Fruit fly (Drosophila melanogaster) whole organism, pupa: ENCODE results near the gene Rph.
A peak's percentile ranks its signal among the peaks of the same experiment; 100 is the strongest.

Source experiments
- CG10348 ChIP-seq: fragments of 200-800 bp; sonication (Bioruptor generic); IDR thresholded peaks from 2 replicates; pipeline ENCODE4 v1.3.6; 2022; ENCODE audit warnings: missing biosample characterization, missing genetic modification characterization
- CG13204 ChIP-seq: fragments of 200-800 bp; sonication (Bioruptor generic); optimal IDR thresholded peaks from 2 replicates; lab custom pipeline; 2018; ENCODE audit warnings: missing biosample characterization, mild to moderate bottlenecking, missing genetic modification characterization, moderate library complexity
- CG17806 ChIP-seq: fragments of 200-800 bp; sonication (Bioruptor generic); optimal IDR thresholded peaks from 2 replicates; lab custom pipeline; 2018; ENCODE audit warnings: missing biosample characterization, mild to moderate bottlenecking, missing genetic modification characterization, moderate library complexity
- CG32121 ChIP-seq: fragments of 200-800 bp; sonication (Bioruptor generic); IDR thresholded peaks from 2 replicates; pipeline ENCODE4 v1.3.6; 2022; ENCODE audit warnings: missing biosample characterization, missing genetic modification characterization
- CG34367 ChIP-seq: fragments of 200-800 bp; sonication (Bioruptor generic); optimal IDR thresholded peaks from 2 replicates; lab custom pipeline; 2018; ENCODE audit warnings: missing biosample characterization, mild to moderate bottlenecking, missing genetic modification characterization
- CG4496 ChIP-seq: fragments of 200-800 bp; sonication (Bioruptor generic); IDR thresholded peaks from 3 replicates; pipeline ENCODE4 v1.3.6; 2022; ENCODE audit warnings: missing biosample characterization, missing genetic modification characterization
- D1 ChIP-seq: fragments of 200-800 bp; sonication (Bioruptor generic); optimal IDR thresholded peaks from 2 replicates; lab custom pipeline; 2018; ENCODE audit warnings: missing biosample characterization, mild to moderate bottlenecking, missing genetic modification characterization, moderate library complexity
- EcR ChIP-seq: fragments of 200-800 bp; sonication (Bioruptor generic); optimal IDR thresholded peaks from 3 replicates; lab custom pipeline; 2019; ENCODE audit warnings: missing biosample characterization, missing genetic modification characterization, mild to moderate bottlenecking, moderate library complexity, missing genetic modification reagents
- Ets98B ChIP-seq: fragments of 200-800 bp; sonication (Bioruptor generic); IDR thresholded peaks from 2 replicates; pipeline ENCODE4 v1.3.6; 2022; ENCODE audit warnings: missing biosample characterization, missing genetic modification characterization
- Pif1A ChIP-seq: fragments of 200-800 bp; sonication (Bioruptor generic); optimal IDR thresholded peaks from 3 replicates; lab custom pipeline; 2016; ENCODE audit warnings: missing biosample characterization, missing genetic modification characterization
- Snoo ChIP-seq: fragments of 200-800 bp; sonication (Bioruptor generic); optimal IDR thresholded peaks from 3 replicates; lab custom pipeline; 2017; ENCODE audit warnings: missing biosample characterization, mild to moderate bottlenecking, missing genetic modification characterization, inconsistent platforms
- gl ChIP-seq: fragments of 200-800 bp; sonication (Bioruptor generic); optimal IDR thresholded peaks from 2 replicates; lab custom pipeline; 2018; ENCODE audit warnings: missing biosample characterization, mild to moderate bottlenecking, missing genetic modification characterization

dm6 chrX:10802457-10803378 is 45.3 kb upstream of the Rph start:
- TF ChIP-seq CG10348 (GFP tag; lab: Robert Waterston, UW) (no peak), D1 (tag; lab: Kevin White, UChicago) (no peak), CG17806 (tag; lab: Kevin White, UChicago) (peak; percentile 55), CG34367 (tag; lab: Kevin White, UChicago) (peak; percentile 47), Snoo (tag; lab: Kevin White, UChicago) (peak; percentile 41), Pif1A (GFP tag; lab: Kevin White, UChicago) (no peak), Ets98B (0 out of 2 replicates have a peak, but pooled peaks have one; percentile 7), gl (tag; lab: Kevin White, UChicago) (no peak), CG4496 (GFP tag; lab: Robert Waterston, UW) (peak; percentile 72), CG13204 (GFP tag; lab: Kevin White, UChicago) (no peak), CG32121 (GFP tag; lab: Robert Waterston, UW) (no peak; the same call in 1 of the 2 replicates), EcR (peak; percentile 38)
